Fruit fly (Drosophila melanogaster): ENCODE measurements around the gene CG32650.

CG32650 gene

DNA sequence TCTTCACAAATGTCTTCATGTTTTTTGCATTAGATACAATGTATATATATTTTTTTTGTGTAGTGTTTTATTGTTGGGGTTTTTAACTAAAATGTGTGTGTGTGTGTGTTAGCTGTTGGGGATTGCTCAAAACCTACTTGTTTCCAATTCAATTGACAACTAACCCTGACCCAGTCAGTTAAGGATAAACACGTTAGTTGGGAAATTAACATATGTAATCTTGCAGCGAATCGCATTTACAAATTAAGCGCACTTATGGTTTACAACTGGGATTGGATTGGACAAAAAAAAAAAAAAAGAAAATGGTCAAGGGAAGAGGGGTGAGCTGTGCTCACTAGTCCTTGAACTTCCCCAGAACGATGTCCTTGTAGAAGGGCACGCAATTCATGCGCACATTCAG lies at the start of gene CG32650:
Gene CG32650 (minus strand): TSS at position 101 of the 400 bp plus-strand sequence.
- TF ChIP-seq CTCF (optimal IDR thresholded peaks at IDR 0.05) (no peak), CG8478 (optimal IDR thresholded peaks at IDR 0.05) (no peak)

DNA sequence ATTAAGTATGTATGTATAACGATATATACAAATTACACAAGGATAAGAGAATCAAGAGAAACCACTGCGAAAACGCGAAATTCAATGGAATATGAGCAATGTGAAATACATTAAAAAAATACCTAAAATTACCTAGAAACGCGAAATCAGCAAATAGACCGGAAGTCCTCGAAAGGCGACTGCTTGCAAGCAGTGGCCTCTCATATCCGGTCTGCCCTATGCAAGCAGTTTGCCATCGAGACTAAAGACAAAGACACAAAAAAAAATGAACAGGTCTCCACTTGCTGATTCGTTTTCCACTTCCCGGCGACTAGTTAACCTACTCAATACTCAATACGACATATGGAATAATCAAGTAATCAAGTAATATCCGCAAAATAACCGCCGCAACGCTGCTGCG lies 49.2 kb upstream of the CG32650 start:
- no peak for TF ChIP-seq CTCF (optimal IDR thresholded peaks at IDR 0.05)

DNA sequence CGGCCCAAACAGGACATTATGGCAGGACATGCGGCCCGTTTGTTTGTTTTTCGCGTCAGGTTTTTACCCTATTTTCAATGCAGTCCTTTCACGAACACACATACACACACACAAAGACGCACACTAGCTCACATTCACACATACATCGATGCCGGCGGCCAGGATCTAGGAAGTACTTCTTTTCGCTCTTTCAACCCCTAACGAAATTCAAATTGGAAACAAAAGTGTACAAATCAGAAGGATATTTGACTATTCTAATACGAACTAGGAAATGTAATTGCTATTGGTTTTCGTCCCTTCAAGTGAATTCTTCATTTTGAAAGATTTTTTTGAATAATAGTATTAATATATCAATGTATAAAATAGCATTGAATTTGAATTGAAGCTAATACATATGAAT lies 41.9 kb upstream of the CG32650 start:
- TF ChIP-seq CTCF (optimal IDR thresholded peaks at IDR 0.05) (no peak), CG8478 (optimal IDR thresholded peaks at IDR 0.05) (no peak)

DNA sequence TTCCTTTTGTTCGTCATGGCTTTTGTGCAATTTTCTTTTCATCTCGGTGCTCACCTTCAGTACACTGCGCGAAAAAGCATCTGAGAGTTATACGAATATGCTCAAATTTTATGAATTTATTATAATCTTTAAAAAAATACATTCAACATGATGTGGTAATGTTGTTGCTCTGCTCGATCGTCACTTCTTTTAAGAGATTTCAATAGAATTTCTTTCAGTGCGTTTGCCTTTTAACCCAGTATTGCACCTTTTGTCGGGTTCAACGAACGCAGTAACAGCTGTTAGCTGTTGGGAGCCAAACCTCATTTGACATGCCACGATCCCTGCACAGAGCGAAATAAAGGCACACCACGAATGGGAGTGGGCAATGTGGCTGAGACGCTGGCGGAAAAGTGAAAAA lies 41.5 kb upstream of the CG32650 start:
- TF ChIP-seq CTCF (optimal IDR thresholded peaks at IDR 0.05), result no peak

DNA sequence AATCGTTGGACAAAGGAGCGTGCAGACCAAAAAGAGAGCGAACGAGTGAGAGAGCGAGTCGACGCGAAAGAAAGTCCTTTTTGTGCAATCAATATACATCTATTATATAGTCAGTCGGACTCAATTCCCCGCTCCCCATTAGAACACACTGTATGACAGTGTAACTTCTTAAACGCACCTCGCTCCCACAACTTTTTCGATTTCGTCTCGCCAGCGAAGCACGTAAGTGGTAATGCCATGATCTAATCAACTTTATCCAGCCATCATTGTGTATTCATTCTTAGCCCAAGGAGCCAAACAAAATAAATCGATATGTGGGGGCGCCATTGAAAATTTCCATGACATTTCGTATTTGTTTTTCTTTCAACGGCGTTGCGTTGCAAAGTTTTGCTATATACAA lies 40.6 kb upstream of the CG32650 start:
- TF ChIP-seq CTCF (optimal IDR thresholded peaks at IDR 0.05), result no peak
- no peak for TF ChIP-seq CG8478 (optimal IDR thresholded peaks at IDR 0.05)

DNA sequence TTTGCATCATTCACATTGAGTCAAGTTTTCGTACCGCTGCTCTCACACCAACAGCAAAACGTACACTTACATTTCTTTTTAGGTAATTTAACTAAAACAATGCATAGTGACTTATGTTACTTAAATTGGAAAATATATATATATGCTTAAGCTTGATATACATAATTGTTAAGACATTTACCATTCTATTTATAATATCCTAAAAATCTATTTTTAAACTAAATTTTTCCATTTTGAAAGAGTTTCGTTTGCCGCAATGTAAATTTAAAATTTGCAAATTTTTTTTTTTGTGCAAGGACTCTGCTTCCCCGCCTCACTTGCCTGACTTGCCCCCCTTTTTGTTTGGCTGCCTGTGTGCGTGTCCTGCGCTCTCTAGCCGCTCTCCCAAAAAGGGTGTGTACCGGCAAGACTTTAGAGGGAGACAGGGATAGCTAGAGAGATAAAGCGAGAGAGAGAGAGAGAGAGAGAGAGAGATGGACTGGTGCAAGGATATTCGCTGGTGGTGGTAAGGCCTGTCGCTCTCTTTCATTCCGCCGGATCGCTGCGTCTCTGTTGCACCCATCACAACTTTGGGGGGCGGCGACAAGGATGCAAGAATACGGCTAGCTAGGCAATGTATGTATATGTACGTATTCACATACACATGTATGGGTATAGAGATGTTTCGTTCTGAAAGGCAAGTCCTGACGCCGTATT lies 39.5 kb upstream of the CG32650 start:
- TF ChIP-seq CTCF (optimal IDR thresholded peaks at IDR 0.05), result peak; percentile 31 to 59
- TF ChIP-seq CG8478 (optimal IDR thresholded peaks at IDR 0.05), result no peak

DNA sequence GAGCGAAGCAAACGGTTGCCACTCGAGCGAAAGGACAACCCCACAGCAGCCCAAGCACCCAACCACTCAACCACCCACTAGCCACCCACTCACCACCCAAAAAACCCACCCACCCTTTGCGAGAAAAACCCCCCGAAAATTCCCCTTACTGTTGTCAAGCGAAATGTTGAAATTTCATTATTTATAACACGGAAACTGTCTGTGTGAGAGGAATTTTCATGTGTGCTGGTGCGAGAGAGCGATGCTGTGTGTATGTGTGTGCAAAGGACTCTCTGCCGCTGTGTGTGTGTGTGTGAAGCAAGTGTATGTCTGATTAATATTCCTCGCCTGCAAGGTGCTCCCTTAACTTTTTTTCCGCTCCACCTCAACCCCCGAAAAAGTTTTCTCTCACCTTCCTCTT lies 31.3 kb upstream of the CG32650 start:
- TF ChIP-seq CG8478 (optimal IDR thresholded peaks at IDR 0.05), result no peak
- no peak for TF ChIP-seq CTCF (optimal IDR thresholded peaks at IDR 0.05)

DNA sequence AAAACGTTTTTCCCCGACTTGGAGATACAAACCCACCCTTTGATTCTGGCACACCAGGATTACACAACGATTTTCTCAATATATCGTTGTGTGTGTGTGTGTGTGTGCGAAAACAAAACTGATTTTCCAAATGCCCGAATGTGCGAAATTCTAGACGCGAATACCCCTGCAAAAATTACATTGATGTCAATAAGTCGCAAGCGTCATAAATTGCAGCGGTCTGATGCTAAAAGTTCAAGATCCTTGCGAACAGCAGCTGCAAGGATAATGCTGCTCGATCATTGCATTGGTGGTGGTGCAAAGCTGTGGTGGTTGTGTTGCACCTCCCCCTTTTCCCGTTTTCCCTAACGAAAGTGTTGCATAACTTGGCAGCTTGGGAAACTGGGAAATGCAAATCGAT lies 29.1 kb upstream of the CG32650 start:
- TF ChIP-seq CG8478 (optimal IDR thresholded peaks at IDR 0.05), result no peak
- TF ChIP-seq CTCF (optimal IDR thresholded peaks at IDR 0.05), result no peak

DNA sequence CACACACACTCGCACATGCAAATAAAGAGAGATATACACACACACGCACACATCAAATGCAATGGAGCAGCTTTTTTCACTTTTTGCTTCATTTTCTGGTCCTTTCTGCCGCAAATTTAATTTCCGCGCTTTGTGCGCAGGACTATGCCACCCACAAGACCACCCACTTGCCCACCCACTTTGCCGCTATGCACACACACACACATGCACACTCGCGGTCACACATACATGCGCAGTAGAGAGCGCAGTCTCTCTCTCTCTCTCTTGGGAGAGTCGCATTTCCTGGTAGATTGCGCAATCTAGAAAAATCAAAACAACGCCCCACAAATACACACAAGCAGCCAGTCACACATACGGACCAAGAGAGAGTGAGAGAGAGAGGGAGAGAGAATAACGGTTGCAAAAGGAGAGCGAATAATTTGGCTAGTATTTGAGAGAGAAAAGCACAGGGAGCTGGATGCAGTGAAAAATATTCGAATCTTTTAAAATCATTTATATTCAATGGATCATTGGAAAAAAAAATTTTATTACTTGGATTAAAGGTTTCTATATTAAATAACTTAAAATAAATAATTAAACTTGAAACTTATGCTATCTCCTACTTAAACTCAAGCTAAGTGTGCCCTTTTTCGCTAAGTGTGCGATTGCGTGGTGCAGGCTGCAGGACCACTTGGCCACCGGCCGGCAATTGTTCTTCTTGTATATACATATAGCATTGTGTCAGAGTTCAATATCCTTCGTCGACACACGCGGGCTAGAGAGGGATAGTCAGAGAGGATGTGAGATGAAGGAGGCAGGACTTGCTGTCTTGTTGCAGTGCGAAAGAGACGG lies 27.2 kb upstream of the CG32650 start:
- no peak for TF ChIP-seq CG8478 (optimal IDR thresholded peaks at IDR 0.05)
- TF ChIP-seq CTCF (optimal IDR thresholded peaks at IDR 0.05), result no peak

DNA sequence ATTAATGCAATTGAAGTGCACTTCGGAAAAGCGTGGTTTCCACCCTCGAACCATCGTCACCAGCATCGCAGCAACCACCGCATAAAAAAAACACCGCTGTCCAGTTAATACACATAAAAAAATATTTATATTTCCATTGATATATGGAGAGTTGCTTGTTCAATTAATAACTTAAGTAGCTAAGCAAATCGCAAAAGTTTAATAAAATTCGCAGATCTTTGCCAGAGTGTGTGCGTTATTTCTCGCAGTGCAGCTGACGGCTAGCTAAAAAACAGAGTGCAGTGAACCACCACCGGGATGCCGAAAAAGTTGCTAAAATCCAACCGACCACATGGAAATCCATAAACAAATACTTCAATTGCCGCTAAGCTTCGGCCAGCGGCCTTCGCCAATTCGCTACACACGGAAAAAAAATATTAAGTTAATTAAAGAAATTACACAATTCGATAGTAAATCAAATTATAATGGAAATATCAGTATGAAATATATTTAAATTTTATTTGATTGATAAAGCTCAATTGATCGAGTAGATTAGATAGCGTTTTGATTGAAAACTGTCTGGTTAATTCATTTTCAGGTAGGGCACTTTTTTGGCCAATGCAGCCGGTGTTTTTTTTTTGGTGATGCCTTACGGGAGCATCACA lies 24.9 kb upstream of the CG32650 start:
- TF ChIP-seq CTCF (optimal IDR thresholded peaks at IDR 0.05), result no peak
- no peak for TF ChIP-seq CG8478 (optimal IDR thresholded peaks at IDR 0.05)

DNA sequence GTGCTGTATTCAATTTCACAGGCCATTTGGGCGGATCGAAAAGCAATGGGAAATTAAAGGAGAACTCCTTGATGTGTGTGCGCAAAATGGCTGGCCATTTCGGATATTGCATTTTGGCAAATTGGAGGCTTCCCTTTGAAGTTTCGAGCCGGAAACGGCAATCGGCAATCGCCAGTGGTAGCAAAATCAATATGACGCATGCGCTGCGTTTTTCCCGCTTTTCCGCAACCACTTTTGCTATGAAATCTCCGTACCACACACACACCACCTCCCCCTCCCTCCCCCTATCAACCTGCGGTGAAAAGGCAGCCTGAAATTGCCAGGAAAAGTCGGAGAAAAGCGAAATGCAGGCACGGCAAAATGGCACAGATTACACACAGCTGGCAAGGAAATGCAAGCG lies 23.9 kb upstream of the CG32650 start:
- no peak for TF ChIP-seq CG8478 (optimal IDR thresholded peaks at IDR 0.05)
- no peak for TF ChIP-seq CTCF (optimal IDR thresholded peaks at IDR 0.05)

DNA sequence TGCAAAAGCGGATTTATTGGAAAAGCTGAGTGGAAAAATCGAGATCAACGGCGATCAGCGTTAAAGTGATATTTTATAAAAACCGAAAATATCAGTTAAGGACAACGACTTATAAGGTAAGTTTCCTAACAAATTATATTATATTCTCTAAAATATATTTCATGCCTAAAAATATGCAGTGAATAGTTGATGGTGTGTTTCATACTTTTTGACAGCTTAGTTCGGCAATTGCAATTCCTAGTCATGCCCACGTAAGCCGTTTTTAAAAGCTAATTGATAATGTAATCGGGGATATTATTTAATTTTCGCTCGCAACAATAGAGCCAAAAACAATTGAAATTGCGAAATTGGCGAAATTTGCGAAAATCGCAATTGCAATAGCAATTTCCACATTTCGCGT lies 21.1 kb upstream of the CG32650 start:
- TF ChIP-seq CTCF (optimal IDR thresholded peaks at IDR 0.05) (no peak), CG8478 (optimal IDR thresholded peaks at IDR 0.05) (no peak)

DNA sequence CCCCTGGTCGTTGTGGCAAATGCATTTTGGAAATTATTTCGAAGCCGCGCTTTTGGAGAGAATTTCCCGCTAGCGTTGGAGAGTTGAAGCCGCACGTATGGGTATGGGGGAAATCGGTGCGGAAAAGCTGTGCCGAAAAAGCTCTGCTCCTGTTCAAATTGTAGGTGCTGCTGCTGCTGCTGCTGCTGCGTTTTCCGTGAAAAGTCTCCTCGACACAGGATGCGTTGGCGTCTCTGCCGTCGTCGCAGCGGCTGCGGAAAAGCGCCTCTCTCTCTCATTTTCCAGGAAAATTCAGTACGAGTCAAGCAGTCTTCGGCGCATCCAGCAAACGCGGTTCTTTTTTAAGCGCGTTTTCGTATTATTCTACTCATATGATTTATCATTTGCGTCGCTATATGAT lies 18.7 kb upstream of the CG32650 start, which contains the start of gene fne:
Gene fne (plus strand): TSS at position 301 of the 400 bp plus-strand sequence.
- no peak for TF ChIP-seq CTCF (optimal IDR thresholded peaks at IDR 0.05)
- no peak for TF ChIP-seq CG8478 (optimal IDR thresholded peaks at IDR 0.05)

DNA sequence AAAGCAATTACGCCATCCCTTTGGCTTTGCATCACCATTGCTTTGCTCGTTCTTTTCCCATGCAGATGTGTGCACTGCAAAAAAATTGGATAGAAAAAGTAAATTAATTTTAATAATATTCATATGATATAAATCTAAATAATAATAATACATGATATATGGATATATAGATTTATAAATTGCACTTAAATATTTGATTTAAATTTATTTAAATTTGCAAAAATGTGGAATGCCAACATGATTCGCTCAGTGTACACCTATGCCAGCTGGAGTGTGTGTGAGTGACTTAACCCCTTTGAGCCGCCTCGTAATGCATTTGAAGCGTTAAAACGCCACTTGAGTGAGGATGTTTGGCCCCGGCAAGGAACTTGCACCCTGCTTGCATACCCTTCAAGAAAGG lies 15.3 kb upstream of the CG32650 start:
- TF ChIP-seq CG8478 (optimal IDR thresholded peaks at IDR 0.05), result no peak
- no peak for TF ChIP-seq CTCF (optimal IDR thresholded peaks at IDR 0.05)

DNA sequence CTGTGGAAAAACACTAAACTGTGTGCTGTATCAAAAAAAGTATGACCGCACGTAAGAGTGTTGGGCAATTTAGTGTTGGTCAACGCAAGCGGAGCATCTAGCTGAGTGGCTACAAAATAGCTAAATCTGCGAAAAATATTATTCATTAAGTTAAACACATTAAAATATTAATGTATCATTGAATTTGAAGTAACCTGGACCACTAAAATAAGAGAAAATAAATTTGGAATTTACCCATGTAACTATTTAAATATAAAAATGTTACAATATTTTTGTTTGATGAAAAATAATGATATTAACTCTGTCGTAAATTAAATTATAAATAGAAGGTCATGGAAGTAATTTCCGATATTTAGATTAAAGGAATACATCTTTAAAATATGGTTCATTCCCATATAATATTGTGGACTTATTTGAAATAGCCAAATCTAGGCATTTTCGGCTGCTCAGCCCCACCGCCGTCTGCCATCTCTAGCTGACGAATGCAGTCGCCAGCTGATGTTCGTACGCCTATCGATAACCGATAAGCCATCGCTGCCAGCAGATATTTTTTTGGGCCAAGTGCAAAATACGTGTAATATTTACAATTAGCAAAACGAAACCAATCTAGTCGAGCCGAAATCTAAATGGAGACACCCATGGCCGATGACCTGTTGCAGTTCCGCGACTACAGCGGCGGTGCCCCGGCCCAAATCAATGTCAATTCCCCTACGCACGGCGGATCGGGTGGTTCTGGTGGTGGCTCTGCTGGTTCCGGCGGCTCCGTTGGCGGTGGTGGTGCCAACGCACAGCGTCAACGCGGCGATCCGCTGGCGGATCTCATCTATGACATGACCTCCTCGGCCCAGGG lies 11.3 kb upstream of the CG32650 start, which contains the start of the genes Brms1 and CG4645:
Gene Brms1 (minus strand): TSS at position 46 of the 850 bp plus-strand sequence.
Gene CG4645 (plus strand): TSS at position 377 of the 850 bp plus-strand sequence.
- no peak for TF ChIP-seq CTCF (optimal IDR thresholded peaks at IDR 0.05)
- no peak for TF ChIP-seq CG8478 (optimal IDR thresholded peaks at IDR 0.05)
